Worm (Caenorhabditis elegans) whole organism, mixed stage, embryonic: ENCODE results near the gene rpb-8.

Source experiments
- M03D4.4 ChIP-seq: sonication (generic microtip); optimal IDR thresholded peaks from 2 replicates; lab custom pipeline; 2017; ENCODE audit warnings: mild to moderate bottlenecking, missing genetic modification characterization, missing compliant biosample characterization
- bed-3 ChIP-seq: fragments of 200-800 bp; sonication (Bioruptor generic); optimal IDR thresholded peaks from 3 replicates; lab custom pipeline; 2018; ENCODE audit warnings: mild to moderate bottlenecking, missing genetic modification characterization, moderate library complexity, missing compliant biosample characterization
- blmp-1 ChIP-seq: fragments of 150-350 bp; optimal IDR thresholded peaks from 2 replicates; lab custom pipeline; 2014; ENCODE audit warnings: missing biosample characterization, missing genetic modification characterization
- ceh-39 ChIP-seq: fragments of 150-350 bp; optimal IDR thresholded peaks from 2 replicates; lab custom pipeline; 2014; ENCODE audit warnings: missing biosample characterization, missing genetic modification characterization
- ceh-43 ChIP-seq: fragments of 200-800 bp; sonication (Bioruptor generic); optimal IDR thresholded peaks from 2 replicates; lab custom pipeline; 2018; ENCODE audit warnings: mild to moderate bottlenecking, missing genetic modification characterization, moderate library complexity, missing compliant biosample characterization
- ceh-83 ChIP-seq: fragments of 200-800 bp; sonication (Bioruptor generic); optimal IDR thresholded peaks from 2 replicates; lab custom pipeline; 2018; ENCODE audit warnings: mild to moderate bottlenecking, missing genetic modification characterization, missing compliant biosample characterization
- ces-1 ChIP-seq: fragments of 150-350 bp; optimal IDR thresholded peaks from 2 replicates; lab custom pipeline; 2014; ENCODE audit warnings: missing biosample characterization, missing genetic modification reagents, missing genetic modification characterization
- cnd-1 ChIP-seq: fragments of 200-800 bp; sonication (Bioruptor generic); optimal IDR thresholded peaks from 2 replicates; lab custom pipeline; 2018; ENCODE audit warnings: mild to moderate bottlenecking, missing genetic modification characterization, missing compliant biosample characterization
- drap-1 ChIP-seq: fragments of 200-800 bp; sonication (Bioruptor generic); optimal IDR thresholded peaks from 3 replicates; lab custom pipeline; 2018; ENCODE audit warnings: mild to moderate bottlenecking, missing genetic modification characterization, missing compliant biosample characterization
- elt-1 ChIP-seq: sonication (generic microtip); optimal IDR thresholded peaks from 2 replicates; lab custom pipeline; 2017; ENCODE audit warnings: missing genetic modification characterization, mild to moderate bottlenecking, missing compliant biosample characterization, antibody characterized with exemption, moderate library complexity, borderline replicate concordance; ENCODE audit not compliant: insufficient read depth
- elt-3 ChIP-seq: fragments of 150-350 bp; optimal IDR thresholded peaks from 2 replicates; lab custom pipeline; 2014; ENCODE audit warnings: missing biosample characterization, missing genetic modification characterization
- flh-1 ChIP-seq: fragments of 200-800 bp; sonication (Bioruptor generic); optimal IDR thresholded peaks from 2 replicates; lab custom pipeline; 2018; ENCODE audit warnings: mild to moderate bottlenecking, missing genetic modification characterization, moderate library complexity, missing compliant biosample characterization
- ham-2 ChIP-seq: fragments of 200-800 bp; sonication (Bioruptor generic); optimal IDR thresholded peaks from 2 replicates; lab custom pipeline; 2018; ENCODE audit warnings: mild to moderate bottlenecking, missing genetic modification characterization, missing compliant biosample characterization
- hlh-1 ChIP-seq: fragments of 150-350 bp; optimal IDR thresholded peaks from 2 replicates; lab custom pipeline; 2014; ENCODE audit warnings: missing biosample characterization, missing genetic modification reagents, missing genetic modification characterization
- lin-13 ChIP-seq: fragments of 150-350 bp; optimal IDR thresholded peaks from 2 replicates; lab custom pipeline; 2014; ENCODE audit warnings: missing biosample characterization, missing genetic modification characterization
- lin-32 ChIP-seq: fragments of 200-800 bp; sonication (Bioruptor generic); optimal IDR thresholded peaks from 2 replicates; lab custom pipeline; 2018; ENCODE audit warnings: mild to moderate bottlenecking, missing genetic modification characterization, missing compliant biosample characterization
- lsy-2 ChIP-seq: fragments of 150-350 bp; optimal IDR thresholded peaks from 2 replicates; lab custom pipeline; 2014; ENCODE audit warnings: missing biosample characterization, missing genetic modification characterization
- mab-5 ChIP-seq: fragments of 150-350 bp; optimal IDR thresholded peaks from 2 replicates; lab custom pipeline; 2014; ENCODE audit warnings: missing biosample characterization, missing genetic modification characterization
- mep-1 ChIP-seq: fragments of 150-350 bp; optimal IDR thresholded peaks from 2 replicates; lab custom pipeline; 2017; ENCODE audit warnings: missing biosample characterization, missing genetic modification reagents, missing genetic modification characterization, inconsistent platforms
- mls-2 ChIP-seq: sonication (generic microtip); optimal IDR thresholded peaks from 2 replicates; lab custom pipeline; 2016; ENCODE audit warnings: mild to moderate bottlenecking, missing genetic modification characterization, moderate library complexity, missing compliant biosample characterization
- nhr-12 ChIP-seq: fragments of 150-350 bp; optimal IDR thresholded peaks from 2 replicates; lab custom pipeline; 2014; ENCODE audit warnings: missing biosample characterization, missing genetic modification characterization
- nhr-2 ChIP-seq: fragments of 150-350 bp; optimal IDR thresholded peaks from 2 replicates; lab custom pipeline; 2014; ENCODE audit warnings: missing biosample characterization, missing genetic modification characterization
- nhr-237 ChIP-seq: fragments of 150-350 bp; optimal IDR thresholded peaks from 2 replicates; lab custom pipeline; 2014; ENCODE audit warnings: missing biosample characterization, missing genetic modification characterization
- nhr-28 ChIP-seq: fragments of 150-350 bp; optimal IDR thresholded peaks from 2 replicates; lab custom pipeline; 2014; ENCODE audit warnings: missing biosample characterization, missing genetic modification characterization
- nhr-76 ChIP-seq: sonication (generic microtip); optimal IDR thresholded peaks from 2 replicates; lab custom pipeline; 2017; ENCODE audit warnings: missing biosample characterization, missing genetic modification characterization
- pha-4 ChIP-seq: fragments of 150-350 bp; optimal IDR thresholded peaks from 2 replicates; lab custom pipeline; 2018; ENCODE audit warnings: missing biosample characterization, missing genetic modification reagents, missing genetic modification characterization
- sem-2 ChIP-seq: fragments of 200-800 bp; sonication (Bioruptor generic); optimal IDR thresholded peaks from 2 replicates; lab custom pipeline; 2018; ENCODE audit warnings: mild to moderate bottlenecking, missing genetic modification characterization, missing compliant biosample characterization
- snpc-4 ChIP-seq: fragments of 150-350 bp; optimal IDR thresholded peaks from 2 replicates; lab custom pipeline; 2014; ENCODE audit warnings: missing biosample characterization, missing genetic modification characterization
- sptf-1 ChIP-seq: sonication (generic microtip); optimal IDR thresholded peaks from 2 replicates; lab custom pipeline; 2017; ENCODE audit warnings: mild to moderate bottlenecking, missing genetic modification characterization, moderate library complexity, missing compliant biosample characterization
- tbx-8 ChIP-seq: fragments of 200-800 bp; sonication (Bioruptor generic); optimal IDR thresholded peaks from 2 replicates; lab custom pipeline; 2018; ENCODE audit warnings: mild to moderate bottlenecking, missing genetic modification characterization, moderate library complexity, missing compliant biosample characterization
- unc-120 ChIP-seq: sonication (generic microtip); optimal IDR thresholded peaks from 2 replicates; lab custom pipeline; 2017; ENCODE audit warnings: missing genetic modification characterization, missing compliant biosample characterization; ENCODE audit not compliant: poor library complexity, severe bottlenecking
- unc-39 ChIP-seq: fragments of 150-350 bp; optimal IDR thresholded peaks from 2 replicates; lab custom pipeline; 2014; ENCODE audit warnings: missing biosample characterization, missing genetic modification characterization
- unc-62 ChIP-seq: fragments of 150-350 bp; optimal IDR thresholded peaks from 2 replicates; lab custom pipeline; 2014; ENCODE audit warnings: missing biosample characterization, missing genetic modification reagents, missing genetic modification characterization
- zip-8 ChIP-seq: fragments of 150-350 bp; optimal IDR thresholded peaks from 2 replicates; lab custom pipeline; 2014; ENCODE audit warnings: missing biosample characterization, missing genetic modification characterization
- ztf-11 ChIP-seq: fragments of 150-350 bp; optimal IDR thresholded peaks from 2 replicates; lab custom pipeline; 2014; ENCODE audit warnings: missing biosample characterization, missing genetic modification characterization

The rpb-8 gene

ce11 chrIII:4934896-4935628, 17.3 kb upstream of the rpb-8 start, which contains the start of gene mrps-18C:
mrps-18C (plus strand) TSS chrIII:4935578.
- TF ChIP-seq ces-1 (GFP tag; lab: Kevin White, UChicago) (no peak), drap-1 (no peak), blmp-1 (tag; lab: Kevin White, UChicago) (no peak), ceh-39 (tag; lab: Kevin White, UChicago) (no peak), flh-1 (GFP tag; lab: Kevin White, UChicago) (no peak), ztf-11 (tag; lab: Kevin White, UChicago) (no peak), lin-32 (GFP tag; lab: Kevin White, UChicago) (no peak), pha-4 (no peak), zip-8 (tag; lab: Kevin White, UChicago) (no peak), unc-39 (tag; lab: Kevin White, UChicago) (no peak), tbx-8 (GFP tag; lab: Kevin White, UChicago) (no peak), mls-2 (tag; lab: Kevin White, UChicago) (no peak), ham-2 (GFP tag; lab: Kevin White, UChicago) (no peak), bed-3 (no peak), elt-3 (tag; lab: Kevin White, UChicago) (no peak), M03D4.4 (no peak), cnd-1 (tag; lab: Kevin White, UChicago) (no peak), nhr-2 (tag; lab: Kevin White, UChicago) (no peak)

ce11 chrIII:4932203-4932699, 14.4 kb upstream of the rpb-8 start, which contains the start of the genes C26E6.12 and eri-9:
C26E6.12 (minus strand) TSS chrIII:4932253.
eri-9 (plus strand) TSS chrIII:4932450.
- TF ChIP-seq drap-1 = no peak
- TF ChIP-seq ham-2 (GFP tag; lab: Kevin White, UChicago) = no peak
- no peak for TF ChIP-seq elt-1 (tag; lab: Kevin White, UChicago)
- no peak for TF ChIP-seq nhr-12 (tag; lab: Kevin White, UChicago)
- TF ChIP-seq mab-5 (tag; lab: Kevin White, UChicago) = no peak
- no peak for TF ChIP-seq mep-1 (tag; lab: Kevin White, UChicago)
- no peak for TF ChIP-seq M03D4.4
- TF ChIP-seq nhr-2 (tag; lab: Kevin White, UChicago) = no peak
- no peak for TF ChIP-seq blmp-1 (tag; lab: Kevin White, UChicago)
- no peak for TF ChIP-seq ztf-11 (tag; lab: Kevin White, UChicago)
- TF ChIP-seq, all 35 proteins: peak for 0

- TF ChIP-seq lin-32 (GFP tag; lab: Kevin White, UChicago) = no peak
- TF ChIP-seq mab-5 (tag; lab: Kevin White, UChicago) = no peak
- no peak for TF ChIP-seq blmp-1 (tag; lab: Kevin White, UChicago)
- no peak for TF ChIP-seq nhr-237 (tag; lab: Kevin White, UChicago)
- TF ChIP-seq ceh-39 (tag; lab: Kevin White, UChicago) = no peak
- TF ChIP-seq drap-1 = no peak
- TF ChIP-seq ztf-11 (tag; lab: Kevin White, UChicago) = no peak
- TF ChIP-seq nhr-2 (tag; lab: Kevin White, UChicago) = no peak
- TF ChIP-seq ham-2 (GFP tag; lab: Kevin White, UChicago) = no peak
- TF ChIP-seq ces-1 (GFP tag; lab: Kevin White, UChicago) = peak; percentile 21
- TF ChIP-seq nhr-28 (tag; lab: Kevin White, UChicago) = no peak
- TF ChIP-seq M03D4.4 = no peak
- no peak for TF ChIP-seq unc-120
- no peak for TF ChIP-seq hlh-1
- peak; percentile 66 for TF ChIP-seq sptf-1 (tag; lab: Kevin White, UChicago)
- no peak for TF ChIP-seq nhr-76 (tag; lab: Kevin White, UChicago)
- no peak for TF ChIP-seq unc-62 (GFP tag; lab: Kevin White, UChicago)
- TF ChIP-seq unc-39 (tag; lab: Kevin White, UChicago) = no peak
- TF ChIP-seq mls-2 (tag; lab: Kevin White, UChicago) = no peak
- no peak for TF ChIP-seq ceh-43 (GFP tag; lab: Kevin White, UChicago)
- no peak for TF ChIP-seq cnd-1 (tag; lab: Kevin White, UChicago)
- no peak for TF ChIP-seq sem-2 (GFP tag; lab: Kevin White, UChicago)
- TF ChIP-seq elt-3 (tag; lab: Kevin White, UChicago) = no peak
- no peak for TF ChIP-seq zip-8 (tag; lab: Kevin White, UChicago)
- TF ChIP-seq flh-1 (GFP tag; lab: Kevin White, UChicago) = no peak
- peak; percentile 15 for TF ChIP-seq lsy-2 (tag; lab: Kevin White, UChicago)
- no peak for TF ChIP-seq snpc-4 (tag; lab: Kevin White, UChicago)
- peak; percentile 9 for TF ChIP-seq pha-4
- no peak for TF ChIP-seq lin-13 (tag; lab: Kevin White, UChicago)
- no peak for TF ChIP-seq nhr-12 (tag; lab: Kevin White, UChicago)
- no peak for TF ChIP-seq elt-1 (tag; lab: Kevin White, UChicago)
- no peak for TF ChIP-seq ceh-83
These were observed 12.4 kb upstream of the rpb-8 start, which contains the start of gene set-2 for ce11 chrIII:4930154-4930679. set-2 (minus strand) TSS chrIII:4930204.
